Fruit fly (Drosophila melanogaster) whole organism, prepupa: ENCODE data around the gene CG15356.

Experiments
- CG3032 ChIP-seq: fragments of 200-800 bp; optimal IDR thresholded peaks from 2 replicates; lab custom pipeline; 2019; ENCODE audit warnings: missing biosample characterization, mild to moderate bottlenecking, missing genetic modification characterization, moderate library complexity
- CG8632 ChIP-seq: fragments of 200-800 bp; sonication (Bioruptor generic); optimal IDR thresholded peaks from 3 replicates; lab custom pipeline; 2016; ENCODE audit warnings: missing biosample characterization, missing genetic modification characterization
- Hr4 ChIP-seq: fragments of 200-800 bp; sonication (Bioruptor generic); optimal IDR thresholded peaks from 3 replicates; lab custom pipeline; 2016; ENCODE audit warnings: missing biosample characterization, missing genetic modification characterization
- Sox14 ChIP-seq: fragments of 200-800 bp; sonication (Bioruptor generic); optimal IDR thresholded peaks from 3 replicates; lab custom pipeline; 2016; ENCODE audit warnings: missing biosample characterization, missing genetic modification characterization
- eg ChIP-seq: fragments of 200-800 bp; sonication (Bioruptor generic); IDR thresholded peaks from 3 replicates; pipeline ENCODE4 v1.3.6; 2022; ENCODE audit warnings: missing biosample characterization, missing genetic modification characterization

DNA sequence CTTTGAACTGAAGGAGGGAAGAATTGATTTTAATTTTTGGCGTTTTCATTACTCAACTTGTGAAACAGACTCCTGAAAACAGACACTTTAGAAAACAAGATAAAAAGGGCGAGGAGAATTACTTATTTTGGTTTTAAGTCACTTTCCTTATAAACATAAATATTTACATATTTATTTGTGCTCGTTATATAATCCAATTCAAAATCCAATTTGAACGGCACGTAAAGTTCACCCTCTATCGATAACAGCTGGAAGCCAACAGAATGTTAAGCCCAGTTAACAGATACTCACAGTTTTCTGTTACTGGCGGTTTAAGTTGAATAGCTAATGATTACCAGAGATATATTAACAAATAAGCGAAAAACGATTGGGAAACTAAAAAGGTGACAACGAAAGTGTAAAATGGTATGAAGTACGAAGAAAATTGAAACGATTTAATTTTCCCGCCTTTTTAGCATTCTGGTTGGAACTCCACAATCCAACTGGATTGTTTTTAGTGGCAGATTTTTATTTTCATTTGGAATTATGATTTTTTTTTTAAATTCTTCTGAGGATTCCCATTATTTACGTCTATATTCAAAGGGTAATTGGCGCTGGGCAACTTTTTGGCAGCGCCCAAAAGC, 1.2 kb downstream of the CG15356 start:
- TF ChIP-seq CG8632 (GFP tag; lab: Kevin White, UChicago) (no peak), CG3032 (tag; lab: Kevin White, UChicago) (no peak), Hr4 (GFP tag; lab: Kevin White, UChicago) (no peak), eg (GFP tag; lab: Robert Waterston, UW) (no peak), Sox14 (no peak)
